Fruit fly (Drosophila melanogaster): ENCODE results near the gene CG18764.
A peak's percentile ranks its signal among the peaks of the same experiment; 100 is the strongest.

CG18764 gene

dm6 chr3R:11665925-11666687, 39.4 kb downstream of the CG18764 start (continued):
- TF ChIP-seq CG12155 (GFP tag; optimal IDR thresholded peaks at IDR 0.05) = no peak
- TF ChIP-seq Bdp1 (GFP tag; optimal IDR thresholded peaks at IDR 0.05) = no peak
- TF ChIP-seq ewg (GFP tag; optimal IDR thresholded peaks at IDR 0.05) = no peak
- no peak for TF ChIP-seq Awh (GFP tag; IDR thresholded peaks at IDR 0.05)
- TF ChIP-seq PHDP (tag; optimal IDR thresholded peaks at IDR 0.05) = no peak
- peak; percentile 35 for TF ChIP-seq grn (GFP tag; optimal IDR thresholded peaks at IDR 0.05)
- TF ChIP-seq CG18476 (GFP tag; optimal IDR thresholded peaks at IDR 0.05) = peak; percentile 32
- no peak for TF ChIP-seq Meics (GFP tag; optimal IDR thresholded peaks at IDR 0.05)
- TF ChIP-seq CG8359 (GFP tag; optimal IDR thresholded peaks at IDR 0.05; ENCODE audit: borderline replicate concordance) = no peak
- no peak for TF ChIP-seq D19A (tag; optimal IDR thresholded peaks at IDR 0.05)
- no peak for TF ChIP-seq CG15696 (tag; optimal IDR thresholded peaks at IDR 0.05)
- no peak for TF ChIP-seq inv (GFP tag; IDR thresholded peaks at IDR 0.05; ENCODE audit: partially characterized antibody)
- TF ChIP-seq ems (GFP tag; optimal IDR thresholded peaks at IDR 0.05) = no peak
- no peak for TF ChIP-seq CG11085 (GFP tag; IDR thresholded peaks at IDR 0.05)
- TF ChIP-seq CG13296 (GFP tag; optimal IDR thresholded peaks at IDR 0.05) = peak; percentile 75
- TF ChIP-seq pros (GFP tag; optimal IDR thresholded peaks at IDR 0.05) = peak; percentile 39
- TF ChIP-seq unpg (GFP tag; optimal IDR thresholded peaks at IDR 0.05) = peak; percentile 4
- no peak for TF ChIP-seq Dad (GFP tag; optimal IDR thresholded peaks at IDR 0.05)
- TF ChIP-seq CG9817 (tag; optimal IDR thresholded peaks at IDR 0.05) = no peak
- TF ChIP-seq CG4854 (GFP tag; optimal IDR thresholded peaks at IDR 0.05) = no peak
- TF ChIP-seq Sin3A (optimal IDR thresholded peaks at IDR 0.05) = no peak
- TF ChIP-seq br (optimal IDR thresholded peaks at IDR 0.05) = no peak
- TF ChIP-seq Poxn (GFP tag; IDR thresholded peaks at IDR 0.05) = no peak
- TF ChIP-seq bcd (GFP tag; optimal IDR thresholded peaks at IDR 0.05) = no peak
- peak; percentile 65 for TF ChIP-seq sens (GFP tag)
- TF ChIP-seq Aef1 (GFP tag; IDR thresholded peaks at IDR 0.05) = no peak
- no peak for TF ChIP-seq gt (GFP tag; IDR thresholded peaks at IDR 0.05)
- TF ChIP-seq kay (GFP tag; optimal IDR thresholded peaks at IDR 0.05) = no peak
- no peak for TF ChIP-seq Optix (GFP tag; IDR thresholded peaks at IDR 0.05)
- no peak for TF ChIP-seq CG17612 (GFP tag; IDR thresholded peaks at IDR 0.05)
- TF ChIP-seq dpn (GFP tag; optimal IDR thresholded peaks at IDR 0.05) = no peak
- peak; percentile 91 for TF ChIP-seq CG34376 (GFP tag; optimal IDR thresholded peaks at IDR 0.05)
- no peak for TF ChIP-seq vfl (GFP tag; optimal IDR thresholded peaks at IDR 0.05)
- TF ChIP-seq bbx (GFP tag; IDR thresholded peaks at IDR 0.05; ENCODE audit: partially characterized antibody) = no peak
- no peak for TF ChIP-seq cwo (GFP tag; optimal IDR thresholded peaks at IDR 0.05)
- TF ChIP-seq CG1647 (GFP tag; optimal IDR thresholded peaks at IDR 0.05) = no peak
- TF ChIP-seq CG16813 (GFP tag; IDR thresholded peaks at IDR 0.05; ENCODE audit: partially characterized antibody) = no peak
- no peak for TF ChIP-seq NC2α (GFP tag; optimal IDR thresholded peaks at IDR 0.05)
- no peak for TF ChIP-seq ab (GFP tag; optimal IDR thresholded peaks at IDR 0.05)
- TF ChIP-seq klu (GFP tag; IDR thresholded peaks at IDR 0.05) = no peak
- no peak for TF ChIP-seq CG12236 (GFP tag; optimal IDR thresholded peaks at IDR 0.05)
